Worm (Caenorhabditis elegans): Measurements from ENCODE around the gene fbxb-82.

Gene fbxb-82

ce11 chrIII:143121-143520 is at the start of gene fbxb-82:
TSS of gene fbxb-82 (minus strand) at chrIII:143221.
- TF ChIP-seq nhr-129 (tag; optimal IDR thresholded peaks at IDR 0.05): no peak
- TF ChIP-seq mbf-1 (tag; optimal IDR thresholded peaks at IDR 0.05): no peak
- TF ChIP-seq mdl-1 (tag; optimal IDR thresholded peaks at IDR 0.05): no peak
- no peak for TF ChIP-seq zag-1 (tag; optimal IDR thresholded peaks at IDR 0.05)
- TF ChIP-seq fos-1 (tag; optimal IDR thresholded peaks at IDR 0.05): no peak
- TF ChIP-seq dmd-4 (tag; optimal IDR thresholded peaks at IDR 0.05): no peak
- no peak for TF ChIP-seq nhr-23 (tag; optimal IDR thresholded peaks at IDR 0.05)
- TF ChIP-seq elt-1 (tag; optimal IDR thresholded peaks at IDR 0.05): no peak
- no peak for TF ChIP-seq lin-11 (tag; optimal IDR thresholded peaks at IDR 0.05)

DNA sequence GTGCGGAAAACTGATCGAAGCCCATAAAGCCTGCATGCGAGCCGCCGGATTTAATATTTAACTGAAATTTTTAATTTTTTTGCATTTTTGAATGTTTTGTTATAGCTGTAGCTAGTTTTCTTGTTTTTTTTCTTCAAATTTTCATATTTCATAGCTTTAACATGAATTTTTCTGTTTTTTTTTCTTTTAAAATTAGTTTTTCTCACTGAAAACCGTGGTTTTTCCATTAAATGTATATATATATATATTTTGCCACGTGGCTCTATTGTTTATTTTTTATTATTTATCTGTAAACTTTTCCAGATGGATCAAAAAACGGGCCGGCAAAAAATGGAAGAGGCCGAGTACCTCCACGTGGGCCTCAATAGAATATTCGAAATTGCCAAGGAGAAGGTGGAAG is 48.8 kb upstream of the fbxb-82 start, which contains the start of gene sec-20:
TSS of gene sec-20 (plus strand) at position 301 of the 400 bp plus-strand sequence.
- TF ChIP-seq nhr-237 (tag; optimal IDR thresholded peaks at IDR 0.05): no peak
- no peak for TF ChIP-seq mbf-1 (tag; optimal IDR thresholded peaks at IDR 0.05)
- no peak for TF ChIP-seq gmeb-1 (tag; optimal IDR thresholded peaks at IDR 0.05)
- no peak for TF ChIP-seq unc-55 (GFP tag; optimal IDR thresholded peaks at IDR 0.05)
- TF ChIP-seq unc-62 (GFP tag; optimal IDR thresholded peaks at IDR 0.05): no peak

DNA sequence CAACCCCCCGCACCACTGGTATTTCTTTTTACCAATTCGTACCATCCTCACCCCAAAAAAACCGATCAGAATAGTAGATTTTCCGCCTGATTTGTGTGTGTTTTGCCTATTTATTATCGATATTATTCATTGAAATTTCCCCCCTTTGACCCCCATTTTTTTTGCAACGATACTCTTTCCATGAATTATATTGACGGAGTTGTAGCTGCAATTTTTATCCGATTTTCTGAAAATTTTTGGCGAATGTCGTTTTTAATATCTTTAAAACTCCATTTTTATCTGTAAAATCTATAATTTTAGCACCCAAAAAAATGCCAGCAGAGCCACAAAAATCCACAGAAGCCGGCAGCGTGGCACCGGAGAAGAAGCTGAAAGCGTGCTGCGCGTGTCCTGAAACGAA is 47.7 kb upstream of the fbxb-82 start, which contains the start of gene cox-17:
TSS of gene cox-17 (plus strand) at position 301 of the 400 bp plus-strand sequence.
- TF ChIP-seq nhr-11 (tag; optimal IDR thresholded peaks at IDR 0.05) (no peak), alr-1 (tag; optimal IDR thresholded peaks at IDR 0.05) (no peak)

ce11 chrIII:189280-189679 is 46.3 kb upstream of the fbxb-82 start:
- TF ChIP-seq ztf-11 (tag; optimal IDR thresholded peaks at IDR 0.05) (no peak), nhr-11 (tag; optimal IDR thresholded peaks at IDR 0.05) (no peak), sem-4 (tag; optimal IDR thresholded peaks at IDR 0.05) (no peak), nhr-25 (tag; optimal IDR thresholded peaks at IDR 0.05) (no peak), crh-2 (tag; optimal IDR thresholded peaks at IDR 0.05) (no peak), dmd-4 (tag; optimal IDR thresholded peaks at IDR 0.05) (no peak), mab-5 (tag; optimal IDR thresholded peaks at IDR 0.05) (no peak), elt-1 (tag; optimal IDR thresholded peaks at IDR 0.05) (no peak)

DNA sequence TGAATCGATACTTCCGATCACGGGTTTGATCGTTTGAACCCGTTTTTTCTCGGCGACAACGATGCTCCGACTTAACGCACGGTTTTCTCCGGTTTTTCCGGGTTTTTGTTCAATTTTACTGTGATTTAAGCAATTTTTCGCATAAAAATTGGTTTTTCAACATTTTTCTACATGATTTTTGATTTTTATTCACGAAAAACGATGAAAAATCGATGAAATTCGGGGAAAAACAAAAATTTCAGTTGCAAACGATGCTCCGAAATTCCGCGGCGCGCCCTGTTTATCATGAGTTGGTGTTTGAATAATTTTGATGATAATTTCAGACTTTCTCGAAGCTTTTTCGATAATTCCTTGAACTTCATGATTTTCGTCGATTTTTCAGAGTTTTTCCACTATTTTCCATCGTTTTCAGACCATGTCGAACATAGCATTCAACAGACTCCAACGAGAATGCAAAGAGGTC is 45.4 kb upstream of the fbxb-82 start, which contains the start of gene ubc-20:
TSS of gene ubc-20 (plus strand) at position 413 of the 463 bp plus-strand sequence.
- TF ChIP-seq nhr-21 (tag; optimal IDR thresholded peaks at IDR 0.05): no peak
- no peak for TF ChIP-seq aly-2 (tag; optimal IDR thresholded peaks at IDR 0.05)
- TF ChIP-seq lsy-2 (tag; optimal IDR thresholded peaks at IDR 0.05): peak in 1 of 2 experiments; percentile 48
- peak; percentile 60 for TF ChIP-seq C34F6.9 (tag; optimal IDR thresholded peaks at IDR 0.05)
- TF ChIP-seq mdl-1 (tag; optimal IDR thresholded peaks at IDR 0.05): no peak
- TF ChIP-seq nhr-77 (tag; optimal IDR thresholded peaks at IDR 0.05): no peak
- TF ChIP-seq unc-55 (GFP tag; optimal IDR thresholded peaks at IDR 0.05): peak; percentile 30
- peak; percentile 1 for TF ChIP-seq sma-3 (GFP tag; optimal IDR thresholded peaks at IDR 0.05)
- TF ChIP-seq nhr-129 (tag; optimal IDR thresholded peaks at IDR 0.05): peak; percentile 35
- TF ChIP-seq nhr-10 (tag; optimal IDR thresholded peaks at IDR 0.05): no peak
- peak; percentile 18 for TF ChIP-seq gmeb-1 (tag; optimal IDR thresholded peaks at IDR 0.05)
- no peak for TF ChIP-seq nhr-11 (tag; optimal IDR thresholded peaks at IDR 0.05)
- no peak for TF ChIP-seq unc-39 (tag; optimal IDR thresholded peaks at IDR 0.05)

ce11 chrIII:187829-188228 is 44.8 kb upstream of the fbxb-82 start, which contains the start of gene mxl-2:
TSS of gene mxl-2 (minus strand) at chrIII:188131.
- TF ChIP-seq ceh-82 (tag; optimal IDR thresholded peaks at IDR 0.05) (no peak), alr-1 (tag; optimal IDR thresholded peaks at IDR 0.05) (no peak), F13H6.1 (tag; optimal IDR thresholded peaks at IDR 0.05) (no peak), unc-55 (GFP tag; optimal IDR thresholded peaks at IDR 0.05) (no peak), elt-3 (tag; optimal IDR thresholded peaks at IDR 0.05) (no peak), ztf-4 (tag; optimal IDR thresholded peaks at IDR 0.05) (no peak), nhr-12 (tag; optimal IDR thresholded peaks at IDR 0.05) (no peak), nhr-77 (tag; optimal IDR thresholded peaks at IDR 0.05) (no peak), mdl-1 (tag; optimal IDR thresholded peaks at IDR 0.05) (no peak), mbf-1 (tag; optimal IDR thresholded peaks at IDR 0.05) (no peak), sma-3 (GFP tag; optimal IDR thresholded peaks at IDR 0.05) (no peak), blmp-1 (tag; optimal IDR thresholded peaks at IDR 0.05; ENCODE audit: insufficient read depth) (no peak), ztf-1 (GFP tag; conservative IDR thresholded peaks at IDR 0.05) (no peak), nhr-237 (tag; optimal IDR thresholded peaks at IDR 0.05) (no peak), lin-13 (GFP tag; optimal IDR thresholded peaks at IDR 0.05) (no peak), zag-1 (tag; optimal IDR thresholded peaks at IDR 0.05) (no peak)
